Fruit fly (Drosophila melanogaster) whole organism, embryonic: ENCODE measurements around the gene CG5355.

Source experiments
- Aef1 ChIP-seq: fragments of 200-800 bp; sonication (Bioruptor generic); IDR thresholded peaks from 3 replicates; pipeline ENCODE4 v1.3.6; 2022; ENCODE audit warnings: missing biosample characterization, missing genetic modification characterization
- Atf6 ChIP-seq: fragments of 200-800 bp; sonication (Bioruptor generic); IDR thresholded peaks from 2 replicates; pipeline ENCODE4 v1.3.6; 2022; ENCODE audit warnings: missing biosample characterization, missing genetic modification characterization
- CG10321 ChIP-seq: fragments of 200-800 bp; sonication (Bioruptor generic); IDR thresholded peaks from 2 replicates; pipeline ENCODE4 v1.3.6; 2022; ENCODE audit warnings: missing biosample characterization, missing genetic modification characterization
- CG1233 ChIP-seq: fragments of 200-800 bp; sonication (Bioruptor generic); optimal IDR thresholded peaks from 4 replicates; lab custom pipeline; 2018; ENCODE audit warnings: missing biosample characterization, mild to moderate bottlenecking, missing genetic modification characterization
- CG13296 ChIP-seq: fragments of 200-800 bp; sonication (Bioruptor generic); optimal IDR thresholded peaks from 3 replicates; lab custom pipeline; 2018; ENCODE audit warnings: missing biosample characterization, mild to moderate bottlenecking, missing genetic modification characterization
- CG13775 ChIP-seq: fragments of 200-800 bp; sonication (Bioruptor generic); optimal IDR thresholded peaks from 3 replicates; lab custom pipeline; 2017; ENCODE audit warnings: missing biosample characterization, mild to moderate bottlenecking, missing genetic modification characterization
- CG15479 ChIP-seq: fragments of 200-800 bp; sonication (Bioruptor generic); optimal IDR thresholded peaks from 3 replicates; lab custom pipeline; 2019; ENCODE audit warnings: missing biosample characterization, mild to moderate bottlenecking, missing genetic modification characterization, moderate library complexity
- CG15514 ChIP-seq: fragments of 200-800 bp; sonication (Bioruptor generic); optimal IDR thresholded peaks from 3 replicates; lab custom pipeline; 2017; ENCODE audit warnings: missing biosample characterization, missing genetic modification characterization, mild to moderate bottlenecking, moderate library complexity, missing genetic modification reagents
- CG18011 ChIP-seq: fragments of 200-800 bp; sonication (Bioruptor generic); optimal IDR thresholded peaks from 2 replicates; lab custom pipeline; 2017; ENCODE audit warnings: missing biosample characterization, missing genetic modification characterization, mild to moderate bottlenecking, moderate library complexity, missing genotype
- CG2116 ChIP-seq: fragments of 200-800 bp; sonication (Bioruptor generic); optimal IDR thresholded peaks from 3 replicates; lab custom pipeline; 2018; ENCODE audit warnings: missing biosample characterization, mild to moderate bottlenecking, missing genetic modification characterization
- CG2889 ChIP-seq: fragments of 200-800 bp; sonication (Bioruptor generic); IDR thresholded peaks from 3 replicates; pipeline ENCODE4 v1.3.6; 2022; ENCODE audit warnings: missing biosample characterization, missing genetic modification characterization
- CG31224 ChIP-seq: fragments of 200-800 bp; sonication (Bioruptor generic); IDR thresholded peaks from 2 replicates; pipeline ENCODE4 v1.3.6; 2022; ENCODE audit warnings: missing biosample characterization, missing genetic modification characterization
- CG3407 ChIP-seq: fragments of 200-800 bp; sonication (Bioruptor generic); optimal IDR thresholded peaks from 2 replicates; lab custom pipeline; 2018; ENCODE audit warnings: missing biosample characterization, mild to moderate bottlenecking, missing genetic modification characterization
- CG4328 ChIP-seq: fragments of 200-800 bp; sonication (Bioruptor generic); optimal IDR thresholded peaks from 3 replicates; lab custom pipeline; 2017; ENCODE audit warnings: missing biosample characterization, missing genetic modification reagents, missing genetic modification characterization
- CG4617 ChIP-seq: fragments of 200-800 bp; sonication (Bioruptor generic); optimal IDR thresholded peaks from 3 replicates; lab custom pipeline; 2016; ENCODE audit warnings: missing biosample characterization, missing genetic modification characterization, borderline replicate concordance
- CG6272 ChIP-seq: fragments of 200-800 bp; sonication (Bioruptor generic); IDR thresholded peaks from 2 replicates; pipeline ENCODE4 v1.3.6; 2022; ENCODE audit warnings: missing biosample characterization, missing genetic modification characterization
- CG6813 ChIP-seq: fragments of 200-800 bp; sonication (Bioruptor generic); optimal IDR thresholded peaks from 2 replicates; lab custom pipeline; 2017; ENCODE audit warnings: missing biosample characterization, missing genetic modification characterization, mild to moderate bottlenecking, moderate library complexity, missing genetic modification reagents
- CG6854 ChIP-seq: fragments of 200-800 bp; sonication (Bioruptor generic); optimal IDR thresholded peaks from 3 replicates; lab custom pipeline; 2017; ENCODE audit warnings: missing biosample characterization, mild to moderate bottlenecking, missing genetic modification characterization
- CG7556 ChIP-seq: fragments of 200-800 bp; sonication (Bioruptor generic); optimal IDR thresholded peaks from 2 replicates; lab custom pipeline; 2017; ENCODE audit warnings: missing biosample characterization, mild to moderate bottlenecking, missing genetic modification characterization
- CG8765 ChIP-seq: fragments of 200-800 bp; sonication (Bioruptor generic); IDR thresholded peaks from 2 replicates; pipeline ENCODE4 v1.3.6; 2022; ENCODE audit warnings: missing biosample characterization, missing genetic modification characterization
- CG8924 ChIP-seq: fragments of 200-800 bp; optimal IDR thresholded peaks from 3 replicates; lab custom pipeline; 2019; ENCODE audit warnings: missing biosample characterization, mild to moderate bottlenecking, missing genetic modification characterization, moderate library complexity
- CG9797 ChIP-seq: fragments of 200-800 bp; sonication (Bioruptor generic); optimal IDR thresholded peaks from 3 replicates; lab custom pipeline; 2018; ENCODE audit warnings: missing biosample characterization, mild to moderate bottlenecking, missing genetic modification characterization
- Chrac-16 ChIP-seq: fragments of 200-800 bp; sonication (Bioruptor generic); optimal IDR thresholded peaks from 3 replicates; lab custom pipeline; 2016; ENCODE audit warnings: missing biosample characterization, missing genetic modification characterization
- CkIIα-i1 ChIP-seq: fragments of 200-800 bp; sonication (Bioruptor generic); IDR thresholded peaks from 2 replicates; pipeline ENCODE4 v1.3.6; 2022; ENCODE audit warnings: missing biosample characterization, missing genetic modification characterization
- E2f2 ChIP-seq: fragments of 200-800 bp; sonication (Bioruptor generic); IDR thresholded peaks from 2 replicates; pipeline ENCODE4 v1.3.6; 2022; ENCODE audit warnings: missing biosample characterization, missing genetic modification characterization
- Eip74EF ChIP-seq, 2 experiments: fragments of 200-800 bp in 1 of 2; fragments of >200 bp in 1 of 2; sonication (Bioruptor generic) in 1 of 2; optimal IDR thresholded peaks; 2 replicates each; lab custom pipeline; 2017 to 2019; ENCODE audit warnings: missing biosample characterization in 2 of 2, missing genetic modification characterization in 2 of 2, mild to moderate bottlenecking in 1 of 2, moderate library complexity in 1 of 2
- Gsc ChIP-seq: fragments of 200-800 bp; sonication (Bioruptor generic); IDR thresholded peaks from 2 replicates; pipeline ENCODE4 v1.3.6; 2022; ENCODE audit warnings: missing biosample characterization, missing genetic modification characterization
- H15 ChIP-seq: fragments of 200-800 bp; sonication (Bioruptor generic); IDR thresholded peaks from 3 replicates; pipeline ENCODE4 v1.3.6; 2022; ENCODE audit warnings: missing biosample characterization, missing genetic modification characterization
- H2.0 ChIP-seq: fragments of 200-800 bp; sonication (Bioruptor generic); IDR thresholded peaks from 2 replicates; pipeline ENCODE4 v1.3.6; 2022; ENCODE audit warnings: missing biosample characterization, missing genetic modification characterization
- Hr39 ChIP-seq: fragments of >200 bp; optimal IDR thresholded peaks from 2 replicates; lab custom pipeline; 2017
- Hsf ChIP-seq: fragments of 200-800 bp; sonication (Bioruptor generic); optimal IDR thresholded peaks from 3 replicates; lab custom pipeline; 2016; ENCODE audit warnings: missing biosample characterization, missing genetic modification characterization
- MBD-R2 ChIP-seq: fragments of 200-800 bp; sonication (Bioruptor generic); IDR thresholded peaks from 2 replicates; pipeline ENCODE4 v1.3.6; 2022; ENCODE audit warnings: missing biosample characterization, missing genetic modification characterization
- Med ChIP-seq: fragments of 200-800 bp; sonication (Bioruptor generic); peaks from one replicate; lab custom pipeline; 2016; ENCODE audit warnings: missing biosample characterization, missing genetic modification characterization, mild to moderate bottlenecking, inconsistent platforms, moderate library complexity
- NK7.1 ChIP-seq: fragments of 200-800 bp; sonication (Bioruptor generic); optimal IDR thresholded peaks from 3 replicates; lab custom pipeline; 2016; ENCODE audit warnings: missing biosample characterization, missing genetic modification characterization
- Sry-δ ChIP-seq: fragments of 200-800 bp; sonication (Bioruptor generic); optimal IDR thresholded peaks from 2 replicates; lab custom pipeline; 2016; ENCODE audit warnings: missing biosample characterization, missing genetic modification characterization
- Tbp ChIP-seq: fragments of >200 bp; optimal IDR thresholded peaks from 2 replicates; lab custom pipeline; 2018; ENCODE audit warnings: missing biosample characterization, missing genetic modification characterization
- YL-1 ChIP-seq: fragments of 200-800 bp; sonication (Bioruptor generic); optimal IDR thresholded peaks from 3 replicates; lab custom pipeline; 2017; ENCODE audit warnings: missing biosample characterization, mild to moderate bottlenecking, missing genetic modification characterization
- abd-A ChIP-seq: fragments of 200-800 bp; sonication (Bioruptor generic); optimal IDR thresholded peaks from 3 replicates; lab custom pipeline; 2019; ENCODE audit warnings: missing biosample characterization, mild to moderate bottlenecking, missing genetic modification characterization, moderate library complexity
- amos ChIP-seq: fragments of 200-800 bp; sonication (Bioruptor generic); IDR thresholded peaks from 2 replicates; pipeline ENCODE4 v1.3.6; 2022; ENCODE audit warnings: missing biosample characterization, missing genetic modification characterization; ENCODE audit not compliant: partially characterized antibody
- cg ChIP-seq: fragments of 200-800 bp; sonication (Bioruptor generic); optimal IDR thresholded peaks from 3 replicates; lab custom pipeline; 2019; ENCODE audit warnings: missing biosample characterization, mild to moderate bottlenecking, missing genetic modification characterization, moderate library complexity
- chn ChIP-seq: fragments of 200-800 bp; sonication (Bioruptor generic); optimal IDR thresholded peaks from 2 replicates; lab custom pipeline; 2016; ENCODE audit warnings: missing biosample characterization, missing genetic modification characterization
- croc ChIP-seq: fragments of 200-800 bp; sonication (Bioruptor generic); conservative IDR thresholded peaks from 3 replicates; pipeline ENCODE4 v1.3.6; 2022; ENCODE audit warnings: missing biosample characterization, missing genetic modification characterization
- dm ChIP-seq: fragments of 200-800 bp; sonication (Bioruptor generic); optimal IDR thresholded peaks from 3 replicates; lab custom pipeline; 2016; ENCODE audit warnings: missing biosample characterization, missing genetic modification characterization
- inv ChIP-seq: fragments of 200-800 bp; sonication (Bioruptor generic); IDR thresholded peaks from 2 replicates; pipeline ENCODE4 v1.3.6; 2022; ENCODE audit warnings: missing biosample characterization, missing genetic modification characterization; ENCODE audit not compliant: partially characterized antibody
- onecut ChIP-seq: fragments of 200-800 bp; sonication (Bioruptor generic); IDR thresholded peaks from 2 replicates; pipeline ENCODE4 v1.3.6; 2022; ENCODE audit warnings: missing biosample characterization, missing genetic modification characterization
- row ChIP-seq: fragments of 200-800 bp; sonication (Bioruptor generic); IDR thresholded peaks from 3 replicates; pipeline ENCODE4 v1.3.6; 2022; ENCODE audit warnings: missing biosample characterization, missing genetic modification characterization
- seq ChIP-seq: fragments of 200-800 bp; sonication (Bioruptor generic); IDR thresholded peaks from 2 replicates; pipeline ENCODE4 v1.3.6; 2022; ENCODE audit warnings: missing biosample characterization, missing genetic modification characterization
- sna ChIP-seq: fragments of 200-800 bp; sonication (Bioruptor generic); IDR thresholded peaks from 2 replicates; pipeline ENCODE4 v1.3.6; 2022; ENCODE audit warnings: missing biosample characterization, missing genetic modification characterization; ENCODE audit not compliant: partially characterized antibody
- tin ChIP-seq: fragments of 200-800 bp; sonication (Bioruptor generic); optimal IDR thresholded peaks from 3 replicates; lab custom pipeline; 2016; ENCODE audit warnings: missing biosample characterization, missing genetic modification characterization
- tna ChIP-seq: fragments of 200-800 bp; sonication (Bioruptor generic); IDR thresholded peaks from 2 replicates; pipeline ENCODE4 v1.3.6; 2022; ENCODE audit warnings: missing biosample characterization, missing genetic modification characterization; ENCODE audit not compliant: partially characterized antibody
- wek ChIP-seq: fragments of 200-800 bp; sonication (Bioruptor generic); optimal IDR thresholded peaks from 3 replicates; lab custom pipeline; 2018; ENCODE audit warnings: missing biosample characterization, mild to moderate bottlenecking, missing genetic modification characterization, moderate library complexity
- zen2 ChIP-seq: fragments of 200-800 bp; sonication (Bioruptor generic); IDR thresholded peaks from 3 replicates; pipeline ENCODE4 v1.3.6; 2022; ENCODE audit warnings: missing biosample characterization, missing genetic modification characterization; ENCODE audit not compliant: partially characterized antibody
- zfh2 ChIP-seq: fragments of 200-800 bp; sonication (Bioruptor generic); optimal IDR thresholded peaks from 2 replicates; lab custom pipeline; 2016; ENCODE audit warnings: missing biosample characterization, missing genetic modification characterization

Gene CG5355

dm6 chr2L:10366525-10366924 lies 46.7 kb downstream of the CG5355 start, which contains the start of gene CG5056 (continued):
- TF ChIP-seq CG13296 (GFP tag; lab: Kevin White, UChicago) (no peak), Aef1 (no peak), zfh2 (GFP tag; lab: Kevin White, UChicago) (no peak), chn (GFP tag; lab: Kevin White, UChicago) (no peak), CG15479 (GFP tag; lab: Kevin White, UChicago) (no peak), Chrac-16 (GFP tag; lab: Kevin White, UChicago) (no peak), CG6272 (no peak), Hsf (GFP tag; lab: Kevin White, UChicago) (peak; percentile 2), CG3407 (GFP tag; lab: Kevin White, UChicago) (no peak), Hr39 (lab: Kevin White, UChicago) (no peak), CG2889 (GFP tag; lab: Robert Waterston, UW) (no peak), CG7556 (no peak), seq (GFP tag; lab: Robert Waterston, UW) (no peak), CG8765 (GFP tag; lab: Robert Waterston, UW) (no peak), E2f2 (GFP tag; lab: Robert Waterston, UW) (no peak), CG1233 (GFP tag; lab: Kevin White, UChicago) (no peak), wek (no peak), sna (GFP tag; lab: Robert Waterston, UW) (no peak), CG6813 (GFP tag; lab: Kevin White, UChicago) (no peak), CG31224 (GFP tag; lab: Robert Waterston, UW) (no peak), CG13775 (no peak), croc (no peak), Eip74EF (GFP tag; optimal IDR thresholded peaks at IDR 0.05; lab: Kevin White, UChicago) (no peak), CG4328 (GFP tag; lab: Kevin White, UChicago) (no peak), zen2 (GFP tag; lab: Robert Waterston, UW) (no peak), NK7.1 (no peak), tna (no peak), amos (GFP tag; lab: Robert Waterston, UW) (peak; percentile 10; the same call in 1 of the 2 replicates), inv (GFP tag; lab: Robert Waterston, UW) (no peak), CG6854 (GFP tag; lab: Kevin White, UChicago) (no peak), row (GFP tag; lab: Robert Waterston, UW) (peak; percentile 86), cg (GFP tag; lab: Kevin White, UChicago) (peak; percentile 64), Tbp (no peak), tin (GFP tag; lab: Kevin White, UChicago) (no peak), dm (GFP tag; lab: Kevin White, UChicago) (no peak), onecut (GFP tag; lab: Robert Waterston, UW) (no peak), abd-A (tag; lab: Kevin White, UChicago) (no peak)

DNA sequence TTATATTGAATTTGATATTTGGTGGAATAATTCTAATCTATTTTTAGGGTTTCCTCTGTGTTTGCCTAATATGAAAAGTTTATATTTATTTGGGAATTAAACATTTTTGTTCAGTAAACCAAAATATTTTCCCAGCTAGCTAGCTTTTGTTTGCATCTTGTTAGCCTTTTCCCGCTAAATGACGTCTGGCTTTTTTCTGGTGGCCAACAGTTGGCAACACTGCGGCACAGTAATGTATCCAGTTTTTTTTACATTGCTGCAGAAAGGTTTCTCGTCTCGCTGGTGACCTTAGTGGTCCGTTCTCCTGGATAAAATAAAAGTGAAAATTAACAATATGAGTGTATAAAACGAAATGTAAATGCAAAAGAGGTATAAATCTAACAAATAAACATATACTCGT lies 49.0 kb downstream of the CG5355 start, which contains the start of gene lft:
TSS of gene lft (plus strand) at position 243 of the 400 bp plus-strand sequence.
- TF ChIP-seq CG9797 (GFP tag; lab: Kevin White, UChicago) (peak; percentile 2), Atf6 (GFP tag; lab: Robert Waterston, UW) (no peak), CG18011 (GFP tag; lab: Kevin White, UChicago) (peak; percentile 81), H15 (GFP tag; lab: Robert Waterston, UW) (no peak), CG8924 (tag; lab: Kevin White, UChicago) (peak; percentile 31), Sry-δ (peak; percentile 36), CG15514 (peak; percentile 5), Gsc (GFP tag; lab: Robert Waterston, UW) (no peak), CkIIα-i1 (GFP tag; lab: Robert Waterston, UW) (no peak), Med (GFP tag; lab: Kevin White, UChicago) (peak; percentile 73), H2.0 (GFP tag; lab: Robert Waterston, UW) (no peak), YL-1 (GFP tag; lab: Kevin White, UChicago) (peak; percentile 32), CG2116 (GFP tag; lab: Kevin White, UChicago) (peak; percentile 16), CG4617 (GFP tag; lab: Kevin White, UChicago) (peak; percentile 8), row (GFP tag; lab: Robert Waterston, UW) (peak; percentile 55; the same call in 2 of the 3 replicates), CG10321 (no peak), MBD-R2 (0 out of 2 replicates have a peak, but pooled peaks have one; percentile 30)
